Worm (Caenorhabditis elegans) whole organism, late embryonic: Measurements from ENCODE around the gene F42A6.5.

Experiments
- T23F11.4 ChIP-seq: fragments of 200-800 bp; sonication (Bioruptor generic); optimal IDR thresholded peaks from 2 replicates; lab custom pipeline; 2018; ENCODE audit warnings: mild to moderate bottlenecking, missing genetic modification characterization, missing compliant biosample characterization
- ceh-18 ChIP-seq: sonication (generic microtip); optimal IDR thresholded peaks from 2 replicates; lab custom pipeline; 2016; ENCODE audit warnings: missing genetic modification characterization, missing compliant biosample characterization
- ceh-31 ChIP-seq: sonication (generic microtip); optimal IDR thresholded peaks from 2 replicates; lab custom pipeline; 2016; ENCODE audit warnings: missing genetic modification characterization, missing compliant biosample characterization
- ets-4 ChIP-seq: sonication (generic microtip); optimal IDR thresholded peaks from 2 replicates; lab custom pipeline; 2016; ENCODE audit warnings: missing genetic modification characterization, missing compliant biosample characterization
- fkh-10 ChIP-seq: fragments of 150-350 bp; optimal IDR thresholded peaks from 2 replicates; lab custom pipeline; 2014; ENCODE audit warnings: missing biosample characterization, missing genetic modification reagents, missing genetic modification characterization
- nfya-1 ChIP-seq: sonication (generic microtip); optimal IDR thresholded peaks from 2 replicates; lab custom pipeline; 2017; ENCODE audit warnings: missing genetic modification characterization, mild to moderate bottlenecking, missing compliant biosample characterization, antibody characterized with exemption, moderate library complexity
- nhr-11 ChIP-seq: fragments of 150-350 bp; optimal IDR thresholded peaks from 2 replicates; lab custom pipeline; 2014; ENCODE audit warnings: missing biosample characterization, missing genetic modification characterization
- pqm-1 ChIP-seq: sonication (generic microtip); optimal IDR thresholded peaks from 2 replicates; lab custom pipeline; 2016; ENCODE audit warnings: missing genetic modification characterization, missing compliant biosample characterization
- sox-4 ChIP-seq: sonication (generic microtip); optimal IDR thresholded peaks from 2 replicates; lab custom pipeline; 2017; ENCODE audit warnings: mild to moderate bottlenecking, missing genetic modification characterization, inconsistent platforms, missing compliant biosample characterization
- unc-55 ChIP-seq: sonication (generic microtip); optimal IDR thresholded peaks from 2 replicates; lab custom pipeline; 2017; ENCODE audit warnings: missing biosample characterization, missing genetic modification reagents, missing genetic modification characterization
- unc-86 ChIP-seq: sonication (generic microtip); optimal IDR thresholded peaks from 2 replicates; lab custom pipeline; 2016; ENCODE audit warnings: missing genetic modification characterization, missing compliant biosample characterization

ce11 chrIV:3349977-3350580, 18.4 kb upstream of the F42A6.5 start, which contains the start of gene elks-1:
- TF ChIP-seq ceh-31, result peak; percentile 11
- no peak for TF ChIP-seq T23F11.4 (GFP tag; lab: Kevin White, UChicago)
- no peak for TF ChIP-seq nhr-11
- no peak for TF ChIP-seq unc-55 (GFP tag; lab: Kevin White, UChicago)
- no peak for TF ChIP-seq sox-4 (tag; lab: Kevin White, UChicago)
- no peak for TF ChIP-seq fkh-10 (GFP tag; lab: Kevin White, UChicago)
- no peak for TF ChIP-seq pqm-1 (tag; lab: Kevin White, UChicago)
- TF ChIP-seq ets-4 (tag; lab: Kevin White, UChicago), result no peak
- peak; percentile 53 for TF ChIP-seq nfya-1
- TF ChIP-seq unc-86 (tag; lab: Kevin White, UChicago), result no peak
- no peak for TF ChIP-seq ceh-18 (tag; lab: Kevin White, UChicago)
